Worm (Caenorhabditis elegans) whole organism, L3 larva: ENCODE results near the gene F59A7.14.

Experiments used
- R02D3.7 ChIP-seq: fragments of 150-350 bp; optimal IDR thresholded peaks from 2 replicates; lab custom pipeline; 2014; ENCODE audit warnings: missing biosample characterization, missing genetic modification characterization
- ZK546.5 ChIP-seq: sonication (generic microtip); optimal IDR thresholded peaks from 2 replicates; lab custom pipeline; 2017; ENCODE audit warnings: missing biosample characterization, missing genetic modification characterization
- aly-2 ChIP-seq: fragments of 150-350 bp; optimal IDR thresholded peaks from 2 replicates; lab custom pipeline; 2014; ENCODE audit warnings: missing biosample characterization, missing genetic modification characterization
- ama-1 ChIP-seq: fragments of 150-350 bp; optimal IDR thresholded peaks from 2 replicates; lab custom pipeline; 2018
- ceh-28 ChIP-seq: fragments of 150-350 bp; optimal IDR thresholded peaks from 2 replicates; lab custom pipeline; 2014; ENCODE audit warnings: missing biosample characterization, missing genetic modification reagents, missing genetic modification characterization
- ceh-82 ChIP-seq: fragments of 150-350 bp; optimal IDR thresholded peaks from 2 replicates; lab custom pipeline; 2014; ENCODE audit warnings: missing biosample characterization, missing genetic modification characterization
- daf-12 ChIP-seq: fragments of 150-350 bp; optimal IDR thresholded peaks from 2 replicates; lab custom pipeline; 2014; ENCODE audit warnings: missing biosample characterization, missing genetic modification reagents, missing genetic modification characterization
- egl-27 ChIP-seq: sonication (generic microtip); optimal IDR thresholded peaks from 4 replicates; lab custom pipeline; 2017; ENCODE audit warnings: missing biosample characterization, missing genetic modification reagents, missing genetic modification characterization
- egl-5 ChIP-seq: fragments of 150-350 bp; optimal IDR thresholded peaks from 2 replicates; lab custom pipeline; 2017; ENCODE audit warnings: missing biosample characterization, missing genetic modification reagents, missing genetic modification characterization, inconsistent platforms
- elt-2 ChIP-seq: sonication (generic microtip); optimal IDR thresholded peaks from 2 replicates; lab custom pipeline; 2016; ENCODE audit warnings: missing genetic modification reagents, mild to moderate bottlenecking, missing genetic modification characterization, missing compliant biosample characterization
- elt-3 ChIP-seq, 3 experiments: fragments of 150-350 bp in 1 of 3; sonication (generic microtip) in 2 of 3; optimal IDR thresholded peaks; 2 replicates in 2 of 3; 4 replicates in 1 of 3; lab custom pipeline; 2014 to 2017; ENCODE audit warnings: missing biosample characterization in 3 of 3, missing genetic modification characterization in 3 of 3
- eor-1 ChIP-seq, 2 experiments: fragments of 150-350 bp; optimal IDR thresholded peaks; 2 replicates each; lab custom pipeline; 2014 to 2018; ENCODE audit warnings: missing biosample characterization in 2 of 2, missing genetic modification characterization in 2 of 2
- fkh-10 ChIP-seq: sonication (generic microtip); optimal IDR thresholded peaks from 2 replicates; lab custom pipeline; 2017; ENCODE audit warnings: missing biosample characterization, missing genetic modification reagents, missing genetic modification characterization
- fkh-2 ChIP-seq: fragments of 150-350 bp; optimal IDR thresholded peaks from 2 replicates; lab custom pipeline; 2014; ENCODE audit warnings: missing biosample characterization, missing genetic modification reagents, missing genetic modification characterization
- hmg-11 ChIP-seq: sonication (generic microtip); optimal IDR thresholded peaks from 2 replicates; lab custom pipeline; 2016; ENCODE audit warnings: missing genetic modification characterization, missing compliant biosample characterization
- jun-1 ChIP-seq: fragments of 150-350 bp; optimal IDR thresholded peaks from 2 replicates; lab custom pipeline; 2014; ENCODE audit warnings: missing biosample characterization, missing genetic modification reagents, missing genetic modification characterization
- lin-15B ChIP-seq: fragments of 150-350 bp; optimal IDR thresholded peaks from 2 replicates; lab custom pipeline; 2014; ENCODE audit warnings: missing biosample characterization, missing genetic modification characterization
- lin-39 ChIP-seq: fragments of 150-350 bp; optimal IDR thresholded peaks from 2 replicates; lab custom pipeline; 2018; ENCODE audit warnings: missing biosample characterization, missing genetic modification reagents, missing genetic modification characterization
- lsy-12 ChIP-seq: sonication (generic microtip); optimal IDR thresholded peaks from 2 replicates; lab custom pipeline; 2016; ENCODE audit warnings: mild to moderate bottlenecking, missing genetic modification characterization, missing compliant biosample characterization
- mdl-1 ChIP-seq: fragments of 150-350 bp; optimal IDR thresholded peaks from 2 replicates; lab custom pipeline; 2014; ENCODE audit warnings: missing biosample characterization, missing genetic modification characterization
- mml-1 ChIP-seq: fragments of 150-350 bp; sonication (generic microtip); optimal IDR thresholded peaks from 3 replicates; lab custom pipeline; 2014; ENCODE audit warnings: missing biosample characterization, missing genetic modification characterization
- nfya-1 ChIP-seq: sonication (generic microtip); optimal IDR thresholded peaks from 2 replicates; lab custom pipeline; 2017; ENCODE audit warnings: missing genetic modification characterization, mild to moderate bottlenecking, missing compliant biosample characterization, antibody characterized with exemption, moderate library complexity; ENCODE audit not compliant: insufficient read depth
- nhr-12 ChIP-seq: fragments of 150-350 bp; optimal IDR thresholded peaks from 2 replicates; lab custom pipeline; 2014; ENCODE audit warnings: missing biosample characterization, missing genetic modification characterization
- nhr-237 ChIP-seq: fragments of 150-350 bp; optimal IDR thresholded peaks from 2 replicates; lab custom pipeline; 2014; ENCODE audit warnings: missing biosample characterization, missing genetic modification characterization
- nhr-28 ChIP-seq: fragments of 150-350 bp; optimal IDR thresholded peaks from 2 replicates; lab custom pipeline; 2014; ENCODE audit warnings: missing biosample characterization, missing genetic modification characterization
- nhr-76 ChIP-seq: fragments of 150-350 bp; sonication (generic microtip); optimal IDR thresholded peaks from 5 replicates; lab custom pipeline; 2014; ENCODE audit warnings: missing biosample characterization, missing genetic modification characterization
- pqm-1 ChIP-seq: fragments of 150-350 bp; optimal IDR thresholded peaks from 2 replicates; lab custom pipeline; 2017; ENCODE audit warnings: missing biosample characterization, missing genetic modification characterization, inconsistent platforms
- sea-2 ChIP-seq: fragments of 150-350 bp; sonication (generic microtip); optimal IDR thresholded peaks from 4 replicates; lab custom pipeline; 2014; ENCODE audit warnings: missing biosample characterization, missing genetic modification reagents, missing genetic modification characterization
- skn-1 ChIP-seq: fragments of 150-350 bp; optimal IDR thresholded peaks from 2 replicates; lab custom pipeline; 2014; ENCODE audit warnings: missing biosample characterization, missing genetic modification characterization
- snpc-4 ChIP-seq: fragments of 150-350 bp; optimal IDR thresholded peaks from 2 replicates; lab custom pipeline; 2014; ENCODE audit warnings: missing biosample characterization, missing genetic modification characterization
- tbx-2 ChIP-seq: sonication (generic microtip); optimal IDR thresholded peaks from 2 replicates; lab custom pipeline; 2016; ENCODE audit warnings: mild to moderate bottlenecking, missing genetic modification characterization, missing compliant biosample characterization
- unc-39 ChIP-seq: sonication (generic microtip); optimal IDR thresholded peaks from 4 replicates; lab custom pipeline; 2017; ENCODE audit warnings: missing biosample characterization, missing genetic modification characterization
- unc-62 ChIP-seq: fragments of 150-350 bp; sonication (generic microtip); optimal IDR thresholded peaks from 4 replicates; lab custom pipeline; 2014; ENCODE audit warnings: missing biosample characterization, missing genetic modification reagents, missing genetic modification characterization
- zag-1 ChIP-seq: fragments of 150-350 bp; optimal IDR thresholded peaks from 2 replicates; lab custom pipeline; 2014; ENCODE audit warnings: missing biosample characterization, missing genetic modification characterization
- ztf-11 ChIP-seq: fragments of 150-350 bp; optimal IDR thresholded peaks from 2 replicates; lab custom pipeline; 2014; ENCODE audit warnings: missing biosample characterization, missing genetic modification characterization
- ztf-4 ChIP-seq: fragments of 150-350 bp; optimal IDR thresholded peaks from 2 replicates; lab custom pipeline; 2014; ENCODE audit warnings: missing biosample characterization, missing genetic modification characterization

F59A7.14 gene

DNA sequence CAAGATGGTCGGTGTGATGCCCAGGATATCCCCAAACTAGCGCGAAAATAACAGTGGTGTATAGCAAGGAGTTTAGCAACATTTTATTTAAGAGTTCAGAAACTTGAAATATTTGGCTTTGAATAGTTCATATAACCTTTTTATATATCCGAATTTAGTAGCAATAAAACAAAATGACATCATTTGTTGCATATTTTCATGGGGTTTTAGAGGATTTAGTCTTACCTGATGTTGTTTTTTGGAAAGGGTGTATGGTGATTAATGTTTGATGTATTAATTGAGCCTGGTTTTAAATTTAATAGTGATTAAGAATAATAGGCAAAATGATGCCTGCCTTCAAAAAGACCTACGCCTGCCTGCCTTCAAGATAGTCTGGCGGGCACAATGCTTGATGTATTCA is 2.4 kb upstream of the F59A7.14 start, which contains the start of gene F59A7.2:
Gene F59A7.2 (minus strand): TSS at position 101 of the 400 bp plus-strand sequence.
- TF ChIP-seq ceh-82: no peak
- TF ChIP-seq mml-1 (tag; lab: Kevin White, UChicago): no peak
- TF ChIP-seq aly-2 (tag; lab: Kevin White, UChicago): no peak
- no peak for TF ChIP-seq unc-39 (tag; lab: Kevin White, UChicago)
- no peak for TF ChIP-seq nhr-76 (tag; lab: Kevin White, UChicago)
- no peak for TF ChIP-seq eor-1 (tag; optimal IDR thresholded peaks at IDR 0.05; lab: Kevin White, UChicago)
- no peak for TF ChIP-seq lin-39 (tag; lab: Kevin White, UChicago)
- TF ChIP-seq ztf-4 (tag; lab: Kevin White, UChicago): no peak
- TF ChIP-seq ZK546.5 (tag; lab: Kevin White, UChicago): no peak
- TF ChIP-seq nfya-1 (tag; lab: Kevin White, UChicago): no peak
- no peak for TF ChIP-seq tbx-2 (tag; lab: Kevin White, UChicago)
- TF ChIP-seq pqm-1 (tag; lab: Kevin White, UChicago): no peak
- TF ChIP-seq fkh-10 (GFP tag; lab: Kevin White, UChicago): no peak
- no peak for TF ChIP-seq R02D3.7 (tag; lab: Kevin White, UChicago)
- TF ChIP-seq ceh-28: no peak
- TF ChIP-seq daf-12: no peak
- no peak for TF ChIP-seq mdl-1 (tag; lab: Kevin White, UChicago)
- TF ChIP-seq, all 47 proteins: peak for 0

DNA sequence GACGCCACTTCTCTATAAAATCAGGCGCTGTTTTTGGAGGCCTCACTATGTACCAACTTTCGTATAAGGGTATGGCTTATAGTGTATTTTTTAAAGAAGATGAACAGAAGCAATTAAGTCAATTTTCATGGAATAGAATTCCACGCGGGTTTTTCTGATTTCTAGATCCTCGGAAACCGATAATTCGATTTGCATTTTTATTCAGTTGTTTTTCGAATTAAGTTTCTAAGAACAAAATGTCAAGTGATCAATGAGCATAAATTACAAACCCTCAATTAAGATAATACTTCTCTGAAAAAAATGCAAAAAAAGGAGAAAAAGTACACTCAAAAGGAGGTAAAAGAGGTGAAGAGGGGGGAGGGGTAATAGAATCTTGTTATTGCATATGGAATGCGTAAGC is 2.5 kb downstream of the F59A7.14 start:
- no peak for TF ChIP-seq lsy-12
- no peak for TF ChIP-seq nhr-76 (tag; lab: Kevin White, UChicago)
- TF ChIP-seq sea-2: no peak

DNA sequence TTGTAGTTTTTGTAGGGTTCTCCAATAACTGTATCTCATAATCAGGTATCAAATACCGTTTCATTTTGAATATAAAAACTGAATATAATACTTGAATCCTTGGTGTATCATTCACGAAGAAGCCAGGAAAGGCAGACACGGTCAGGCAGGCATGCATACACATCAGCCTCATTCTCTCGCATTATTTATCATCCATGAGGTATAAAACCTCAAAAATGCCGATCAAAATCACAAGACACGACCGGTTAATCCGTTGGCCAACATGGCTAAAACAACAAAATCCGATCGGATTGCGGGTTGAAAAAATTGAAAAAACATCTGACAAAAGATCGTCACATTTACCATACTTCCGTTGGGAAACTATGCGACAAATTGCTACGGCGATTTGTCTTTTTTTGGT is 3.6 kb downstream of the F59A7.14 start, which contains the start of gene F59A7.5:
Gene F59A7.5 (plus strand): TSS at position 301 of the 400 bp plus-strand sequence.
- TF ChIP-seq lin-15B (tag; lab: Kevin White, UChicago) (no peak), lsy-12 (no peak), tbx-2 (tag; lab: Kevin White, UChicago) (no peak), elt-2 (tag; lab: Kevin White, UChicago) (no peak), fkh-2 (tag; lab: Kevin White, UChicago) (no peak), zag-1 (tag; lab: Kevin White, UChicago) (no peak), fkh-10 (GFP tag; lab: Kevin White, UChicago) (no peak), egl-27 (tag; lab: Kevin White, UChicago) (no peak)
- TF ChIP-seq, all 47 proteins: peak for 0

DNA sequence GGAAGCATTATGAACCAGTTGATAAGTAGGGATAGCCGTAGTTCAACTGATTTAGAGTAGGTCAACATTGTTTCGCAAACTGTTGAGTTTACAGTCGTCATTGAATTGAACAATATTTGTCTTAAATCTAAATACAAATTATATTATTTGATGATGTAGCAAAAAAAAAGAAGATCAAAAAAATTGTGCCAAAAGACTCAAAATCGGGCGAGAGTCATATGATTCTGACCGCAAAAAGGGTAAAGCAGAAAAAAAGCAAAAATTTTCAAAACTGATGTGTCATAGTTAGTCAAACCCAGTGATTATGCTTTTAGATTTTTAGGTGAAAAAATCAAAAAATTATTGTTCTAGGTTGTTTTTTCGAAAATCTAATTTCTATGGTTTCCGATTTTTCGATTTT is 9.0 kb downstream of the F59A7.14 start, which contains the start of gene srab-13:
Gene srab-13 (minus strand): TSS at position 101 of the 400 bp plus-strand sequence.
- TF ChIP-seq nhr-12 (tag; lab: Kevin White, UChicago) (no peak), aly-2 (tag; lab: Kevin White, UChicago) (no peak), snpc-4 (no peak), nhr-28 (tag; lab: Kevin White, UChicago) (no peak), ama-1 (lab: Kevin White, UChicago) (no peak), ztf-11 (tag; lab: Kevin White, UChicago) (no peak), sea-2 (no peak), ceh-82 (no peak)

ce11 chrV:2029877-2030276 is 11.1 kb downstream of the F59A7.14 start, which contains the start of gene F59A7.12:
Gene F59A7.12, plus strand, starts transcription at chrV:2030177.
- TF ChIP-seq jun-1 (tag; lab: Kevin White, UChicago): no peak
- TF ChIP-seq lin-39 (tag; lab: Kevin White, UChicago): no peak
- TF ChIP-seq egl-5: no peak
- TF ChIP-seq lsy-12: no peak
- TF ChIP-seq unc-39 (tag; lab: Kevin White, UChicago): no peak
- TF ChIP-seq snpc-4: no peak
- TF ChIP-seq nhr-76 (tag; lab: Kevin White, UChicago): no peak
- TF ChIP-seq hmg-11 (tag; lab: Kevin White, UChicago): no peak
- TF ChIP-seq elt-3 (tag; optimal IDR thresholded peaks at IDR 0.05; lab: Kevin White, UChicago): no peak
- no peak for TF ChIP-seq skn-1
- TF ChIP-seq ceh-82: no peak
- TF ChIP-seq eor-1 (tag; optimal IDR thresholded peaks at IDR 0.05; lab: Kevin White, UChicago): no peak
- TF ChIP-seq unc-62 (GFP tag; lab: Kevin White, UChicago): no peak
- TF ChIP-seq nhr-237 (tag; lab: Kevin White, UChicago): no peak
